Fruit fly (Drosophila melanogaster) whole organism, embryonic: ENCODE measurements around the gene CG3513.

Experiments used
- Blimp-1 ChIP-seq: fragments of 200-800 bp; sonication (Bioruptor generic); optimal IDR thresholded peaks from 3 replicates; lab custom pipeline; 2018; ENCODE audit warnings: missing biosample characterization, missing genetic modification characterization, mild to moderate bottlenecking, moderate library complexity, missing genetic modification reagents
- CG11085 ChIP-seq: fragments of 200-800 bp; sonication (Bioruptor generic); IDR thresholded peaks from 2 replicates; pipeline ENCODE4 v1.3.6; 2022; ENCODE audit warnings: missing biosample characterization, missing genetic modification characterization
- CG12659 ChIP-seq: fragments of 200-800 bp; sonication (Bioruptor generic); optimal IDR thresholded peaks from 3 replicates; lab custom pipeline; 2017; ENCODE audit warnings: mild to moderate bottlenecking, missing biosample characterization, missing genetic modification reagents, missing genetic modification characterization
- CG13624 ChIP-seq: fragments of 200-800 bp; sonication (Bioruptor generic); optimal IDR thresholded peaks from 2 replicates; lab custom pipeline; 2016; ENCODE audit warnings: missing biosample characterization, missing genetic modification characterization
- CG13775 ChIP-seq: fragments of 200-800 bp; sonication (Bioruptor generic); optimal IDR thresholded peaks from 3 replicates; lab custom pipeline; 2017; ENCODE audit warnings: missing biosample characterization, mild to moderate bottlenecking, missing genetic modification characterization
- CG14441 ChIP-seq: fragments of 200-800 bp; sonication (Bioruptor generic); IDR thresholded peaks from 2 replicates; pipeline ENCODE4 v1.3.6; 2022; ENCODE audit warnings: missing biosample characterization, missing genetic modification characterization
- CG14710 ChIP-seq: fragments of 200-800 bp; sonication (Bioruptor generic); optimal IDR thresholded peaks from 3 replicates; lab custom pipeline; 2019; ENCODE audit warnings: missing biosample characterization, mild to moderate bottlenecking, missing genetic modification characterization, moderate library complexity
- CG17385 ChIP-seq: fragments of 200-800 bp; sonication (Bioruptor generic); optimal IDR thresholded peaks from 3 replicates; lab custom pipeline; 2018; ENCODE audit warnings: missing biosample characterization, mild to moderate bottlenecking, missing genetic modification characterization
- CG17912 ChIP-seq: fragments of 200-800 bp; sonication (Bioruptor generic); optimal IDR thresholded peaks from 2 replicates; lab custom pipeline; 2018; ENCODE audit warnings: missing biosample characterization, mild to moderate bottlenecking, missing genetic modification characterization
- CG18599 ChIP-seq: fragments of 200-800 bp; sonication (Bioruptor generic); optimal IDR thresholded peaks from 3 replicates; lab custom pipeline; 2017; ENCODE audit warnings: missing biosample characterization, missing genetic modification characterization, mild to moderate bottlenecking, moderate library complexity, missing genetic modification reagents
- CG18764 ChIP-seq: fragments of 200-800 bp; sonication (Bioruptor generic); optimal IDR thresholded peaks from 3 replicates; lab custom pipeline; 2016; ENCODE audit warnings: missing biosample characterization, missing genetic modification characterization
- CG30403 ChIP-seq: fragments of 200-800 bp; sonication (Bioruptor generic); optimal IDR thresholded peaks from 3 replicates; lab custom pipeline; 2016; ENCODE audit warnings: missing biosample characterization, missing genetic modification characterization
- CG3995 ChIP-seq: fragments of 200-800 bp; sonication (Bioruptor generic); optimal IDR thresholded peaks from 3 replicates; lab custom pipeline; 2016; ENCODE audit warnings: missing biosample characterization, missing genetic modification characterization
- CG4404 ChIP-seq: fragments of 200-800 bp; sonication (Bioruptor generic); IDR thresholded peaks from 2 replicates; pipeline ENCODE4 v1.3.6; 2022; ENCODE audit warnings: missing biosample characterization, missing genetic modification characterization
- CG7745 ChIP-seq: fragments of 200-800 bp; sonication (Bioruptor generic); optimal IDR thresholded peaks from 2 replicates; lab custom pipeline; 2018; ENCODE audit warnings: missing biosample characterization, mild to moderate bottlenecking, missing genetic modification characterization, moderate library complexity
- CG8359 ChIP-seq: fragments of 200-800 bp; sonication (Bioruptor generic); optimal IDR thresholded peaks from 2 replicates; lab custom pipeline; 2017; ENCODE audit warnings: missing biosample characterization, mild to moderate bottlenecking, missing genetic modification characterization, borderline replicate concordance
- CG9609 ChIP-seq: fragments of 200-800 bp; sonication (Bioruptor generic); optimal IDR thresholded peaks from 3 replicates; lab custom pipeline; 2016; ENCODE audit warnings: missing biosample characterization, missing genetic modification characterization
- Deaf1 ChIP-seq: fragments of 200-800 bp; optimal IDR thresholded peaks from 3 replicates; lab custom pipeline; 2019; ENCODE audit warnings: missing biosample characterization, mild to moderate bottlenecking, missing genetic modification characterization, moderate library complexity
- Dll ChIP-seq: fragments of 200-800 bp; sonication (Bioruptor generic); IDR thresholded peaks from 4 replicates; pipeline ENCODE4 v1.3.6; 2022; ENCODE audit warnings: missing biosample characterization, missing genetic modification characterization; ENCODE audit not compliant: partially characterized antibody
- Doc3 ChIP-seq: fragments of 200-800 bp; sonication (Bioruptor generic); IDR thresholded peaks from 3 replicates; pipeline ENCODE4 v1.3.6; 2022; ENCODE audit warnings: missing biosample characterization, missing genetic modification characterization; ENCODE audit not compliant: partially characterized antibody
- E2f2 ChIP-seq: fragments of 200-800 bp; sonication (Bioruptor generic); IDR thresholded peaks from 2 replicates; pipeline ENCODE4 v1.3.6; 2022; ENCODE audit warnings: missing biosample characterization, missing genetic modification characterization
- Fer2 ChIP-seq: fragments of 200-800 bp; sonication (Bioruptor generic); optimal IDR thresholded peaks from 2 replicates; lab custom pipeline; 2018; ENCODE audit warnings: missing biosample characterization, mild to moderate bottlenecking, missing genetic modification characterization, moderate library complexity
- HHEX ChIP-seq: fragments of 200-800 bp; sonication (Bioruptor generic); optimal IDR thresholded peaks from 3 replicates; lab custom pipeline; 2017; ENCODE audit warnings: missing biosample characterization, mild to moderate bottlenecking, missing genetic modification characterization, missing genetic modification reagents
- HLH4C ChIP-seq: fragments of 200-800 bp; sonication (Bioruptor generic); IDR thresholded peaks from 3 replicates; pipeline ENCODE4 v1.3.6; 2022; ENCODE audit warnings: missing biosample characterization, missing genetic modification characterization; ENCODE audit not compliant: partially characterized antibody
- HLH54F ChIP-seq: fragments of 200-800 bp; sonication (Bioruptor generic); optimal IDR thresholded peaks from 3 replicates; lab custom pipeline; 2016; ENCODE audit warnings: missing biosample characterization, missing genetic modification characterization
- HmgZ ChIP-seq: fragments of 200-800 bp; sonication (Bioruptor generic); optimal IDR thresholded peaks from 2 replicates; lab custom pipeline; 2018; ENCODE audit warnings: missing biosample characterization, mild to moderate bottlenecking, missing genetic modification characterization
- Nf-YA ChIP-seq: fragments of 200-800 bp; sonication (Bioruptor generic); IDR thresholded peaks from 2 replicates; pipeline ENCODE4 v1.3.6; 2022; ENCODE audit warnings: missing biosample characterization, missing genetic modification characterization
- Nf-YB ChIP-seq: fragments of 200-800 bp; sonication (Bioruptor generic); optimal IDR thresholded peaks from 3 replicates; lab custom pipeline; 2019; ENCODE audit warnings: missing biosample characterization, mild to moderate bottlenecking, missing genetic modification characterization, moderate library complexity
- Ravus ChIP-seq: fragments of 200-800 bp; sonication (Bioruptor generic); IDR thresholded peaks from 2 replicates; pipeline ENCODE4 v1.3.6; 2022; ENCODE audit warnings: missing biosample characterization, missing genetic modification characterization
- Scr ChIP-seq: fragments of 200-800 bp; sonication (Bioruptor generic); IDR thresholded peaks from 2 replicates; pipeline ENCODE4 v1.3.6; 2022; ENCODE audit warnings: missing biosample characterization, missing genetic modification characterization; ENCODE audit not compliant: partially characterized antibody
- Tbp ChIP-seq: fragments of >200 bp; optimal IDR thresholded peaks from 2 replicates; lab custom pipeline; 2018; ENCODE audit warnings: missing biosample characterization, missing genetic modification characterization
- bbx ChIP-seq: fragments of 200-800 bp; sonication (Bioruptor generic); IDR thresholded peaks from 2 replicates; pipeline ENCODE4 v1.3.6; 2022; ENCODE audit warnings: missing biosample characterization, missing genetic modification characterization; ENCODE audit not compliant: partially characterized antibody
- bigmax ChIP-seq: fragments of 200-800 bp; sonication (Bioruptor generic); optimal IDR thresholded peaks from 2 replicates; lab custom pipeline; 2018; ENCODE audit warnings: missing biosample characterization, mild to moderate bottlenecking, missing genetic modification characterization
- cg ChIP-seq: fragments of 200-800 bp; sonication (Bioruptor generic); optimal IDR thresholded peaks from 3 replicates; lab custom pipeline; 2019; ENCODE audit warnings: missing biosample characterization, mild to moderate bottlenecking, missing genetic modification characterization, moderate library complexity
- corto ChIP-seq: fragments of 200-800 bp; sonication (Bioruptor generic); optimal IDR thresholded peaks from 2 replicates; lab custom pipeline; 2016; ENCODE audit warnings: missing biosample characterization, mild to moderate bottlenecking, missing genetic modification characterization, moderate library complexity
- da ChIP-seq: fragments of 200-800 bp; sonication (Bioruptor generic); optimal IDR thresholded peaks from 2 replicates; lab custom pipeline; 2016; ENCODE audit warnings: missing biosample characterization, missing genetic modification characterization
- disco-r ChIP-seq: fragments of 200-800 bp; sonication (Bioruptor generic); optimal IDR thresholded peaks from 2 replicates; lab custom pipeline; 2016; ENCODE audit warnings: missing biosample characterization, missing genetic modification characterization
- eve ChIP-seq, 2 experiments: fragments of >200 bp; optimal IDR thresholded peaks; 2 replicates each; lab custom pipeline; 2017; ENCODE audit warnings: missing biosample characterization in 2 of 2, missing genetic modification characterization in 2 of 2
- fd3F ChIP-seq: fragments of 200-800 bp; sonication (Bioruptor generic); optimal IDR thresholded peaks from 2 replicates; lab custom pipeline; 2018; ENCODE audit warnings: missing biosample characterization, mild to moderate bottlenecking, missing genetic modification characterization, moderate library complexity
- fd64A ChIP-seq: fragments of 200-800 bp; sonication (Bioruptor generic); optimal IDR thresholded peaks from 3 replicates; lab custom pipeline; 2018; ENCODE audit warnings: missing biosample characterization, mild to moderate bottlenecking, missing genetic modification characterization
- ind ChIP-seq: fragments of 200-800 bp; sonication (Bioruptor generic); optimal IDR thresholded peaks from 3 replicates; lab custom pipeline; 2016; ENCODE audit warnings: missing biosample characterization, missing genetic modification characterization
- kay ChIP-seq: fragments of 200-800 bp; sonication (Bioruptor generic); optimal IDR thresholded peaks from 2 replicates; lab custom pipeline; 2016; ENCODE audit warnings: missing biosample characterization, missing genetic modification characterization
- knrl ChIP-seq: fragments of 200-800 bp; sonication (Bioruptor generic); IDR thresholded peaks from 3 replicates; pipeline ENCODE4 v1.3.6; 2022; ENCODE audit warnings: missing biosample characterization, missing genetic modification characterization; ENCODE audit not compliant: partially characterized antibody
- lov ChIP-seq, 2 experiments: fragments of 200-800 bp in 1 of 2; fragments of >200 bp in 1 of 2; sonication (Bioruptor generic) in 1 of 2; IDR thresholded peaks in 1 of 2; optimal IDR thresholded peaks in 1 of 2; 2 replicates in 1 of 2; 3 replicates in 1 of 2; pipeline versions ENCODE4 v1.3.6 to Lab custom; 2017 to 2022; ENCODE audit warnings: missing biosample characterization in 1 of 2, missing genetic modification characterization in 1 of 2
- nmo ChIP-seq: fragments of 200-800 bp; sonication (Bioruptor generic); optimal IDR thresholded peaks from 2 replicates; lab custom pipeline; 2018; ENCODE audit warnings: missing biosample characterization, mild to moderate bottlenecking, missing genetic modification characterization, moderate library complexity
- oc ChIP-seq: fragments of 200-800 bp; sonication (Bioruptor generic); optimal IDR thresholded peaks from 2 replicates; lab custom pipeline; 2018; ENCODE audit warnings: missing biosample characterization, mild to moderate bottlenecking, missing genetic modification characterization, moderate library complexity
- odd ChIP-seq: fragments of 200-800 bp; sonication (Bioruptor generic); optimal IDR thresholded peaks from 2 replicates; lab custom pipeline; 2017; ENCODE audit warnings: missing biosample characterization, mild to moderate bottlenecking, missing genetic modification characterization
- twi ChIP-seq: fragments of 200-800 bp; optimal IDR thresholded peaks from 2 replicates; lab custom pipeline; 2019; ENCODE audit warnings: missing biosample characterization, mild to moderate bottlenecking, missing genetic modification characterization, moderate library complexity
- wdn ChIP-seq: fragments of 200-800 bp; sonication (Bioruptor generic); IDR thresholded peaks from 2 replicates; pipeline ENCODE4 v1.3.6; 2022; ENCODE audit warnings: missing biosample characterization, missing genetic modification characterization

The CG3513 gene

DNA sequence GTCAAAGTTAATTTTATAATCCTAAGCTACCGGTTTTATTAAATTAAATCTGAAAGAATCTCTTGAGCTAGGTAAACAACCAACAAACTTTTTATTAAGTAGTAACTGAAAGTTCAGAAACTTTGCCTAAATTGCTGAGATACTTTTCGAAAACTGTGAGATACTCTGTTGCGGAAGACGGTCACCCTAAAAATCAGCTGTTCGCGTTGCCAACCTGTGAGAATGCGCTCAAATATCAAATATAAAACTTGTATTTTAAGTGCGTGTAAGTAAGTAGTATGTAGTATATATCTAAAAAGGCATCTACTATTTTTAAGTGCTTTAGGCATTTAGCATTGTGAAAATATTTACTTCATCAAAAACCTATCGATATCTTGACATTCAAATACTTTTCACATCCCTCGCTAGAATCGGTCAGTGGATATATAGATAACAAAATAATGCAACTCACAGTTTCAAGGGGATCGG is 20.0 kb upstream of the CG3513 start, which contains the start of the genes CG31955 and CG2818 (continued):
- TF ChIP-seq bbx (peak; percentile 38; the same call in 1 of the 2 replicates), Tbp (GFP tag; lab: Kevin White, UChicago) (no peak), oc (no peak), nmo (GFP tag; lab: Kevin White, UChicago) (peak; percentile 32), fd3F (GFP tag; lab: Kevin White, UChicago) (no peak), CG9609 (GFP tag; lab: Kevin White, UChicago) (no peak), Blimp-1 (GFP tag; lab: Kevin White, UChicago) (no peak), twi (tag; lab: Kevin White, UChicago) (no peak), CG18599 (no peak), CG17912 (no peak), HLH4C (GFP tag; lab: Robert Waterston, UW) (peak; percentile 50; the same call in 1 of the 3 replicates), CG17385 (no peak), Nf-YB (GFP tag; lab: Kevin White, UChicago) (no peak), Scr (GFP tag; lab: Robert Waterston, UW) (peak; percentile 83), CG3995 (GFP tag; lab: Kevin White, UChicago) (peak; percentile 58), Doc3 (GFP tag; lab: Robert Waterston, UW) (peak; percentile 68), cg (GFP tag; lab: Kevin White, UChicago) (no peak), knrl (peak; percentile 68), CG30403 (no peak), da (no peak), wdn (no peak), odd (GFP tag; lab: Kevin White, UChicago) (no peak), E2f2 (GFP tag; lab: Robert Waterston, UW) (peak; percentile 72), CG18764 (GFP tag; lab: Kevin White, UChicago) (no peak), HLH54F (GFP tag; lab: Kevin White, UChicago) (peak; percentile 35), CG14710 (tag; lab: Kevin White, UChicago) (peak; percentile 38), eve (GFP tag; optimal IDR thresholded peaks at IDR 0.05; lab: Kevin White, UChicago) (no peak), Nf-YA (no peak), CG8359 (no peak), kay (peak; percentile 50), bigmax (GFP tag; lab: Kevin White, UChicago) (no peak), HmgZ (tag; lab: Kevin White, UChicago) (peak; percentile 30), corto (GFP tag; lab: Kevin White, UChicago) (no peak), fd64A (GFP tag; lab: Kevin White, UChicago) (no peak), CG12659 (peak; percentile 46), lov (optimal IDR thresholded peaks at IDR 0.05; lab: Kevin White, UChicago) (no peak), lov (GFP tag; IDR thresholded peaks at IDR 0.05; lab: Robert Waterston, UW) (no peak), Deaf1 (tag; lab: Kevin White, UChicago) (no peak), Ravus (GFP tag; lab: Robert Waterston, UW) (no peak), ind (peak; percentile 1), CG14441 (GFP tag; lab: Robert Waterston, UW) (no peak), HHEX (GFP tag; lab: Kevin White, UChicago) (no peak), CG13775 (GFP tag; lab: Kevin White, UChicago) (no peak), CG4404 (GFP tag; lab: Robert Waterston, UW) (no peak), CG11085 (GFP tag; lab: Robert Waterston, UW) (no peak), Dll (GFP tag; lab: Robert Waterston, UW) (peak; percentile 82), Fer2 (no peak), CG13624 (peak; percentile 6), CG7745 (tag; lab: Kevin White, UChicago) (no peak), disco-r (no peak)
